Fruit fly (Drosophila melanogaster): Measurements from ENCODE around the gene Nab2.

Nab2 gene

DNA sequence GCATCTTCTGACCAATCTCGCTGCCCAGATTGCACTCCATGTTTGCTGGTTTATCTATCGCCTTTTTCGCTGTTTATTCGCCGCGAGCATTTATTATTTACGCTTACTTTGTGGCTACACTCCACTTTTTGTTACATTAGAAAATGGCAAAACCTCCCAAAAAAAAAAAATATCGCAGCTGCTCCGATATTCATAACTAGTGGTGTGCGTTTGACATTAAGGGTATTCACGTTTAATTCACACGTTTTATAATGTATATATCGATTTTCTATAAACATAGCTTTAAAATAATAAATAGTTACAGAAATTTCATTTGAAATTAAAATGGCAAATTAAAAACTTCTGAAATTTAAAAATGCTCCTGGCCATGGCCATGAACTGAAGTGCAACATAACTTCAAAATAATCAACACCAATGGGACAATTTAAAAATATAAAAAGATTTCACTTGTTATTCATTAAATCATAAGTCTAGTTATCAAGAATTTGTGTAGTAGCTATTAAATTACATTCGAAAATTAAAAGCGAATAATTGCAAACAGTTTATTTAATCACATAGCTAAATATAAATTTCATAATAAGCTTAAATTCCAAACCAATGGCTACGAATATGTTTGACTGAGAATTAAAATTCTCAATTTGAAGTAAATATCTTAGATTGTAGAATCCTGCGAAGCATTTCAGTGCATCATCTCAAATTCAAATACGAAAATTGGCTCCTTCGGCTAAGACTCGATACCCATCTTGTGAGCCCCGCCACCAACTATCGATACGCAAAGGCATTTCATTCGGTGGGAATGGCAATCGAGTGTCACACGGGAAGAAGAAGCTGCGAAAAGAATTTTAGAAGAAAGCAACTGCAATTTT lies at the start of gene Nab2, which contains the start of gene BRWD3 (continued):
- TF ChIP-seq CG3032 (tag; optimal IDR thresholded peaks at IDR 0.05) (peak; percentile 49), fkh (GFP tag; optimal IDR thresholded peaks at IDR 0.05) (no peak), Eip75B (GFP tag; optimal IDR thresholded peaks at IDR 0.05) (no peak), fd59A (GFP tag; optimal IDR thresholded peaks at IDR 0.05) (no peak), svp (GFP tag) (no peak), Ets21C (GFP tag; optimal IDR thresholded peaks at IDR 0.05) (peak; percentile 21), CG15336 (GFP tag; IDR thresholded peaks at IDR 0.05) (peak; percentile 44; the same call in 1 of the 2 replicates), Met (GFP tag; optimal IDR thresholded peaks at IDR 0.05) (no peak), CG3919 (GFP tag; optimal IDR thresholded peaks at IDR 0.05) (no peak)

DNA sequence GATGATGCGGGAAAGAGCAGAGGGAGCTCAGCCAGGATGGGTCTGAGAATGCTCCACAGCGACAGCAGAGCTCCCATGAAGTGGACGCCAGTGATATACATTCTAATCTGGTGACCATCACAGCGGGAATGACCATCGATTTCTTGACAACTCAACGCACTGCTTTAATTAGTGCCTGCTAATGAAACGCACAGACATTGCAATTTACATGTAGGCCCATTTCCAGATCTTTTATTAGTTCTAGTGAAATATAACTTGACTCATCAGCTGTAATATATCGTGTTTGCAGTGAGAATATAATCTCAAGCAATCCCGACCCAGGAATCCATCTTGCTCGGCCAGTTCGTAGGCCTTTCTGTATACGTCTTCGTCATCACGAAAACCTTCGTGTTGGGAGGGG lies 48.9 kb upstream of the Nab2 start, which contains the start of gene CG42811:
CG42811 (minus strand) TSS at position 101 of the 400 bp plus-strand sequence.
- no peak for TF ChIP-seq CG3919 (GFP tag; optimal IDR thresholded peaks at IDR 0.05)
- no peak for TF ChIP-seq CG4318 (GFP tag; optimal IDR thresholded peaks at IDR 0.05)

- TF ChIP-seq CG32006 (GFP tag; optimal IDR thresholded peaks at IDR 0.05) (no peak), achi (GFP tag; optimal IDR thresholded peaks at IDR 0.05) (no peak), acj6 (GFP tag; optimal IDR thresholded peaks at IDR 0.05) (no peak), Gug (GFP tag; IDR thresholded peaks at IDR 0.05) (no peak), CG7368 (GFP tag; optimal IDR thresholded peaks at IDR 0.05) (no peak), topi (GFP tag; optimal IDR thresholded peaks at IDR 0.05) (no peak), CG8119 (GFP tag; IDR thresholded peaks at IDR 0.05) (no peak), dsx (GFP tag; optimal IDR thresholded peaks at IDR 0.05; ENCODE audit: poor library complexity, severe bottlenecking) (no peak), CG8632 (GFP tag; optimal IDR thresholded peaks at IDR 0.05) (no peak), Sox102F (GFP tag; optimal IDR thresholded peaks at IDR 0.05) (no peak), CG8319 (GFP tag; optimal IDR thresholded peaks at IDR 0.05) (no peak), Ets21C (GFP tag; optimal IDR thresholded peaks at IDR 0.05) (no peak), salr (GFP tag; optimal IDR thresholded peaks at IDR 0.05) (no peak), OdsH (GFP tag; optimal IDR thresholded peaks at IDR 0.05) (no peak), Sox14 (GFP tag; optimal IDR thresholded peaks at IDR 0.05) (no peak), CG3032 (tag; optimal IDR thresholded peaks at IDR 0.05) (no peak), svp (GFP tag) (no peak), CG4318 (GFP tag; optimal IDR thresholded peaks at IDR 0.05) (no peak), CG11902 (GFP tag; optimal IDR thresholded peaks at IDR 0.05) (no peak), dac (GFP tag; optimal IDR thresholded peaks at IDR 0.05) (no peak)
Measured at dm6 chr3R:24364880-24365604, 46.8 kb upstream of the Nab2 start, which contains the start of the genes CG17784 and CG13613. TSS of gene CG17784 (minus strand) at chr3R:24364980. TSS of gene CG13613 (plus strand) at chr3R:24365554.

dm6 chr3R:24362838-24363237 lies 44.6 kb upstream of the Nab2 start, which contains the start of gene CG33340:
TSS of gene CG33340 (plus strand) at chr3R:24363138.
- TF ChIP-seq CG11762 (GFP tag; optimal IDR thresholded peaks at IDR 0.05; ENCODE audit: insufficient read depth), result no peak
- TF ChIP-seq fkh (GFP tag; optimal IDR thresholded peaks at IDR 0.05), result no peak
- TF ChIP-seq esn (GFP tag; optimal IDR thresholded peaks at IDR 0.05), result no peak
- TF ChIP-seq CG10631 (GFP tag; optimal IDR thresholded peaks at IDR 0.05), result no peak
- TF ChIP-seq spab (GFP tag; optimal IDR thresholded peaks at IDR 0.05), result no peak
- TF ChIP-seq net (GFP tag; optimal IDR thresholded peaks at IDR 0.05), result no peak
- no peak for TF ChIP-seq CG6808 (GFP tag; optimal IDR thresholded peaks at IDR 0.05)

Data from whole organism, prepupa.